Fruit fly (Drosophila melanogaster) whole organism, embryonic: Measurements from ENCODE around the gene GatB.
A peak's percentile ranks its signal among the peaks of the same experiment; 100 is the strongest.

Experiments used
- Adf1 ChIP-seq: fragments of 200-800 bp; sonication (Bioruptor generic); IDR thresholded peaks from 2 replicates; pipeline ENCODE4 v1.3.6; 2022; ENCODE audit warnings: missing biosample characterization, missing genetic modification characterization
- CG10209 ChIP-seq: fragments of 200-800 bp; sonication (Bioruptor generic); optimal IDR thresholded peaks from 3 replicates; lab custom pipeline; 2017; ENCODE audit warnings: missing biosample characterization, mild to moderate bottlenecking, missing genetic modification characterization, missing genetic modification reagents
- CG10543 ChIP-seq: fragments of 200-800 bp; sonication (Bioruptor generic); optimal IDR thresholded peaks from 3 replicates; lab custom pipeline; 2017; ENCODE audit warnings: missing biosample characterization, mild to moderate bottlenecking, missing genetic modification characterization, moderate library complexity
- CG11456 ChIP-seq: fragments of 200-800 bp; sonication (Bioruptor generic); IDR thresholded peaks from 3 replicates; pipeline ENCODE4 v1.3.6; 2022; ENCODE audit warnings: missing biosample characterization, missing genetic modification characterization
- CG12236 ChIP-seq: fragments of 200-800 bp; sonication (Bioruptor generic); optimal IDR thresholded peaks from 2 replicates; lab custom pipeline; 2016; ENCODE audit warnings: missing biosample characterization, missing genetic modification characterization
- CG1233 ChIP-seq: fragments of 200-800 bp; sonication (Bioruptor generic); optimal IDR thresholded peaks from 4 replicates; lab custom pipeline; 2018; ENCODE audit warnings: missing biosample characterization, mild to moderate bottlenecking, missing genetic modification characterization
- CG12659 ChIP-seq: fragments of 200-800 bp; sonication (Bioruptor generic); optimal IDR thresholded peaks from 3 replicates; lab custom pipeline; 2017; ENCODE audit warnings: mild to moderate bottlenecking, missing biosample characterization, missing genetic modification reagents, missing genetic modification characterization
- CG17612 ChIP-seq: fragments of 200-800 bp; sonication (Bioruptor generic); IDR thresholded peaks from 2 replicates; pipeline ENCODE4 v1.3.6; 2022; ENCODE audit warnings: missing biosample characterization, missing genetic modification characterization
- CG3065 ChIP-seq: fragments of 200-800 bp; sonication (Bioruptor generic); optimal IDR thresholded peaks from 2 replicates; lab custom pipeline; 2016; ENCODE audit warnings: missing biosample characterization, missing genetic modification characterization
- CG31365 ChIP-seq: fragments of 200-800 bp; sonication (Bioruptor generic); optimal IDR thresholded peaks from 2 replicates; lab custom pipeline; 2018; ENCODE audit warnings: missing biosample characterization, mild to moderate bottlenecking, missing genetic modification characterization
- CG31441 ChIP-seq: fragments of 200-800 bp; sonication (Bioruptor generic); IDR thresholded peaks from 2 replicates; pipeline ENCODE4 v1.3.6; 2022; ENCODE audit warnings: missing biosample characterization, missing genetic modification characterization
- CG32532 ChIP-seq: fragments of 200-800 bp; sonication (Bioruptor generic); IDR thresholded peaks from 2 replicates; pipeline ENCODE4 v1.3.6; 2022; ENCODE audit warnings: missing biosample characterization, missing genetic modification characterization
- CG3281 ChIP-seq: fragments of 200-800 bp; sonication (Bioruptor generic); optimal IDR thresholded peaks from 3 replicates; lab custom pipeline; 2017; ENCODE audit warnings: missing biosample characterization, mild to moderate bottlenecking, missing genetic modification characterization
- CG3847 ChIP-seq: fragments of 200-800 bp; sonication (Bioruptor generic); IDR thresholded peaks from 2 replicates; pipeline ENCODE4 v1.3.6; 2022; ENCODE audit warnings: missing biosample characterization, missing genetic modification characterization
- CG43689 ChIP-seq: fragments of 200-800 bp; sonication (Bioruptor generic); IDR thresholded peaks from 2 replicates; pipeline ENCODE4 v1.3.6; 2022; ENCODE audit warnings: missing biosample characterization, missing genetic modification characterization
- CG4707 ChIP-seq: fragments of 200-800 bp; sonication (Bioruptor generic); optimal IDR thresholded peaks from 2 replicates; lab custom pipeline; 2018; ENCODE audit warnings: missing biosample characterization, mild to moderate bottlenecking, missing genetic modification characterization, moderate library complexity
- CG4730 ChIP-seq: fragments of 200-800 bp; sonication (Bioruptor generic); IDR thresholded peaks from 2 replicates; pipeline ENCODE4 v1.3.6; 2022; ENCODE audit warnings: missing biosample characterization, missing genetic modification characterization
- CG6254 ChIP-seq: fragments of 200-800 bp; sonication (Bioruptor generic); optimal IDR thresholded peaks from 3 replicates; lab custom pipeline; 2017; ENCODE audit warnings: mild to moderate bottlenecking, missing biosample characterization, missing genetic modification reagents, missing genetic modification characterization
- CG6689 ChIP-seq: fragments of 200-800 bp; sonication (Bioruptor generic); IDR thresholded peaks from 2 replicates; pipeline ENCODE4 v1.3.6; 2022; ENCODE audit warnings: missing biosample characterization, missing genetic modification characterization
- CG9727 ChIP-seq: fragments of 200-800 bp; sonication (Bioruptor generic); optimal IDR thresholded peaks from 3 replicates; lab custom pipeline; 2017; ENCODE audit warnings: missing biosample characterization, mild to moderate bottlenecking, missing genetic modification characterization
- Dp ChIP-seq: fragments of 200-800 bp; sonication (Bioruptor generic); optimal IDR thresholded peaks from 2 replicates; lab custom pipeline; 2018; ENCODE audit warnings: missing biosample characterization, mild to moderate bottlenecking, missing genetic modification characterization, moderate library complexity
- Drgx ChIP-seq: fragments of 200-800 bp; sonication (Bioruptor generic); IDR thresholded peaks from 2 replicates; pipeline ENCODE4 v1.3.6; 2022; ENCODE audit warnings: missing biosample characterization, missing genetic modification characterization
- Eip74EF ChIP-seq, 2 experiments: fragments of 200-800 bp in 1 of 2; fragments of >200 bp in 1 of 2; sonication (Bioruptor generic) in 1 of 2; optimal IDR thresholded peaks; 2 replicates each; lab custom pipeline; 2017 to 2019; ENCODE audit warnings: missing biosample characterization in 2 of 2, missing genetic modification characterization in 2 of 2, mild to moderate bottlenecking in 1 of 2, moderate library complexity in 1 of 2
- H15 ChIP-seq: fragments of 200-800 bp; sonication (Bioruptor generic); IDR thresholded peaks from 3 replicates; pipeline ENCODE4 v1.3.6; 2022; ENCODE audit warnings: missing biosample characterization, missing genetic modification characterization
- HLHmδ ChIP-seq: fragments of 200-800 bp; sonication (Bioruptor generic); optimal IDR thresholded peaks from 2 replicates; lab custom pipeline; 2018; ENCODE audit warnings: missing biosample characterization, mild to moderate bottlenecking, missing genetic modification characterization, moderate library complexity
- HmgD ChIP-seq: fragments of 200-800 bp; sonication (Bioruptor generic); optimal IDR thresholded peaks from 3 replicates; lab custom pipeline; 2016; ENCODE audit warnings: missing biosample characterization, missing genetic modification characterization
- Lim3 ChIP-seq: fragments of 200-800 bp; sonication (Bioruptor generic); IDR thresholded peaks from 2 replicates; pipeline ENCODE4 v1.3.6; 2022; ENCODE audit warnings: missing biosample characterization, missing genetic modification characterization
- NC2β ChIP-seq: fragments of 200-800 bp; sonication (Bioruptor generic); optimal IDR thresholded peaks from 2 replicates; lab custom pipeline; 2016; ENCODE audit warnings: missing biosample characterization, missing genetic modification characterization
- Scr ChIP-seq: fragments of 200-800 bp; sonication (Bioruptor generic); IDR thresholded peaks from 2 replicates; pipeline ENCODE4 v1.3.6; 2022; ENCODE audit warnings: missing biosample characterization, missing genetic modification characterization; ENCODE audit not compliant: partially characterized antibody
- Trl ChIP-seq, 3 experiments: fragments of >200 bp in 2 of 3; fragments of 200-800 bp in 1 of 3; sonication (Bioruptor generic) in 1 of 3; optimal IDR thresholded peaks; 2 replicates in 1 of 3; 3 replicates in 2 of 3; lab custom pipeline; 2016 to 2017; ENCODE audit warnings: missing biosample characterization in 1 of 3, missing genetic modification characterization in 1 of 3
- Xrp1 ChIP-seq: fragments of 200-800 bp; sonication (Bioruptor generic); IDR thresholded peaks from 2 replicates; pipeline ENCODE4 v1.3.6; 2022; ENCODE audit warnings: missing biosample characterization, missing genetic modification characterization
- amos ChIP-seq: fragments of 200-800 bp; sonication (Bioruptor generic); IDR thresholded peaks from 2 replicates; pipeline ENCODE4 v1.3.6; 2022; ENCODE audit warnings: missing biosample characterization, missing genetic modification characterization; ENCODE audit not compliant: partially characterized antibody
- aop ChIP-seq: fragments of 200-800 bp; sonication (Bioruptor generic); IDR thresholded peaks from 2 replicates; pipeline ENCODE4 v1.3.6; 2022; ENCODE audit warnings: missing biosample characterization, missing genetic modification characterization
- chinmo ChIP-seq: fragments of 200-800 bp; sonication (Bioruptor generic); IDR thresholded peaks from 4 replicates; pipeline ENCODE4 v1.3.6; 2022; ENCODE audit warnings: missing biosample characterization, missing genetic modification characterization; ENCODE audit not compliant: partially characterized antibody
- chn ChIP-seq: fragments of 200-800 bp; sonication (Bioruptor generic); optimal IDR thresholded peaks from 2 replicates; lab custom pipeline; 2016; ENCODE audit warnings: missing biosample characterization, missing genetic modification characterization
- crc ChIP-seq: fragments of 200-800 bp; sonication (Bioruptor generic); optimal IDR thresholded peaks from 2 replicates; lab custom pipeline; 2016; ENCODE audit warnings: missing biosample characterization, missing genetic modification characterization
- croc ChIP-seq: fragments of 200-800 bp; sonication (Bioruptor generic); conservative IDR thresholded peaks from 3 replicates; pipeline ENCODE4 v1.3.6; 2022; ENCODE audit warnings: missing biosample characterization, missing genetic modification characterization
- dm ChIP-seq: fragments of 200-800 bp; sonication (Bioruptor generic); optimal IDR thresholded peaks from 3 replicates; lab custom pipeline; 2016; ENCODE audit warnings: missing biosample characterization, missing genetic modification characterization
- exex ChIP-seq: fragments of 200-800 bp; sonication (Bioruptor generic); optimal IDR thresholded peaks from 4 replicates; lab custom pipeline; 2018; ENCODE audit warnings: missing biosample characterization, mild to moderate bottlenecking, missing genetic modification characterization, moderate library complexity
- grau ChIP-seq: fragments of 200-800 bp; optimal IDR thresholded peaks from 3 replicates; lab custom pipeline; 2019; ENCODE audit warnings: missing biosample characterization, mild to moderate bottlenecking, missing genetic modification characterization, moderate library complexity
- gro ChIP-seq: fragments of 200-800 bp; sonication (Bioruptor generic); optimal IDR thresholded peaks from 2 replicates; lab custom pipeline; 2016; ENCODE audit warnings: missing biosample characterization, missing genetic modification characterization
- h ChIP-seq: fragments of >200 bp; optimal IDR thresholded peaks from 2 replicates; lab custom pipeline; 2017
- hth ChIP-seq: fragments of >200 bp; optimal IDR thresholded peaks from 2 replicates; lab custom pipeline; 2017; ENCODE audit warnings: inconsistent platforms
- jing ChIP-seq: fragments of 200-800 bp; sonication (Bioruptor generic); optimal IDR thresholded peaks from 2 replicates; lab custom pipeline; 2018; ENCODE audit warnings: missing biosample characterization, mild to moderate bottlenecking, missing genetic modification characterization
- kah ChIP-seq: fragments of 200-800 bp; sonication (Bioruptor generic); optimal IDR thresholded peaks from 2 replicates; lab custom pipeline; 2018; ENCODE audit warnings: missing biosample characterization, mild to moderate bottlenecking, missing genetic modification characterization
- maf-S ChIP-seq: fragments of 200-800 bp; sonication (Bioruptor generic); optimal IDR thresholded peaks from 2 replicates; lab custom pipeline; 2016; ENCODE audit warnings: missing biosample characterization, missing genetic modification characterization
- pzg ChIP-seq: fragments of 200-800 bp; sonication (Bioruptor generic); optimal IDR thresholded peaks from 3 replicates; lab custom pipeline; 2018; ENCODE audit warnings: missing biosample characterization, mild to moderate bottlenecking, missing genetic modification characterization, moderate library complexity
- unc-4 ChIP-seq: fragments of 200-800 bp; sonication (Bioruptor generic); IDR thresholded peaks from 2 replicates; pipeline ENCODE4 v1.3.6; 2022; ENCODE audit warnings: missing biosample characterization, missing genetic modification characterization; ENCODE audit not compliant: partially characterized antibody
- vnd ChIP-seq: fragments of 200-800 bp; sonication (Bioruptor generic); IDR thresholded peaks from 3 replicates; pipeline ENCODE4 v1.3.6; 2022; ENCODE audit warnings: missing biosample characterization, missing genetic modification characterization; ENCODE audit not compliant: partially characterized antibody
- wdn ChIP-seq: fragments of 200-800 bp; sonication (Bioruptor generic); IDR thresholded peaks from 2 replicates; pipeline ENCODE4 v1.3.6; 2022; ENCODE audit warnings: missing biosample characterization, missing genetic modification characterization
- wor ChIP-seq: fragments of 200-800 bp; sonication (Bioruptor generic); IDR thresholded peaks from 2 replicates; pipeline ENCODE4 v1.3.6; 2022; ENCODE audit warnings: missing biosample characterization, missing genetic modification characterization
- z ChIP-seq: fragments of 200-800 bp; sonication (Bioruptor generic); IDR thresholded peaks from 3 replicates; pipeline ENCODE4 v1.3.6; 2022; ENCODE audit warnings: missing biosample characterization, missing genetic modification characterization

GatB gene

DNA sequence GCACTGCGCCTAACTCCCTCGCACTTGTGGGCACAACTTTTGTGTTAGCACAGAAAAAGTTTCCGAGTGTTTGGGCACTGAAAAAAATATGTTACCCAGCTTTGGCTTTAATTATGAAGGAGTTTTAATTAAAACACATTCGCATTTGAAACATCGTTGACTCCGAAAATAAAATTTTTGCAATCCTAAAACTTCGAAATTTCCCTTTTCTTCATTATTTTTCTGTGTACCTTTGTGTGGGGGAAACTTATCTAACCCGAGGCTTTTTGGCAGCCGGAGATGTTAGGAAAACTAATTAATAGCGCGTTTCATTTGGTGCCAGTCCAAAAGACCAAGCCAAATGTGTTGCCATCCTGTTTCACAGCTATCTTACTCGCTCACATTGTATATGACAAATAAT lies 38.4 kb downstream of the GatB start (continued):
- TF ChIP-seq Scr (GFP tag; lab: Robert Waterston, UW) (no peak), maf-S (GFP tag; lab: Kevin White, UChicago) (no peak), CG43689 (GFP tag; lab: Robert Waterston, UW) (no peak), NC2β (no peak), Adf1 (GFP tag; lab: Robert Waterston, UW) (no peak), CG6254 (GFP tag; lab: Kevin White, UChicago) (no peak), Dp (GFP tag; lab: Kevin White, UChicago) (no peak), unc-4 (GFP tag; lab: Robert Waterston, UW) (no peak), hth (lab: Kevin White, UChicago) (no peak), CG17612 (GFP tag; lab: Robert Waterston, UW) (no peak), h (lab: Kevin White, UChicago) (no peak), gro (no peak), CG6689 (GFP tag; lab: Robert Waterston, UW) (0 out of 2 replicates have a peak, but pooled peaks have one; percentile 21), CG12236 (GFP tag; lab: Kevin White, UChicago) (no peak), CG9727 (GFP tag; lab: Kevin White, UChicago) (no peak), H15 (no peak), Xrp1 (GFP tag; lab: Robert Waterston, UW) (0 out of 2 replicates have a peak, but pooled peaks have one; percentile 20), kah (GFP tag; lab: Kevin White, UChicago) (no peak), z (no peak), CG3281 (peak; percentile 24), CG31441 (GFP tag; lab: Robert Waterston, UW) (no peak), dm (GFP tag; lab: Kevin White, UChicago) (no peak), HmgD (no peak), Drgx (GFP tag; lab: Robert Waterston, UW) (no peak), exex (tag; lab: Kevin White, UChicago) (no peak), CG10209 (GFP tag; lab: Kevin White, UChicago) (no peak), wdn (GFP tag; lab: Robert Waterston, UW) (no peak), aop (no peak), CG4707 (no peak), CG4730 (no peak), CG31365 (tag; lab: Kevin White, UChicago) (no peak), chinmo (GFP tag; lab: Robert Waterston, UW) (no peak), HLHmδ (GFP tag; lab: Kevin White, UChicago) (no peak), pzg (GFP tag; lab: Kevin White, UChicago) (no peak), crc (GFP tag; lab: Kevin White, UChicago) (no peak), grau (peak; percentile 11), Lim3 (GFP tag; lab: Robert Waterston, UW) (no peak), CG11456 (0 out of 3 replicates have a peak, but pooled peaks have one; percentile 12), vnd (GFP tag; lab: Robert Waterston, UW) (no peak), wor (no peak), Eip74EF (GFP tag; optimal IDR thresholded peaks at IDR 0.05; lab: Kevin White, UChicago) (no peak), CG12659 (no peak), CG32532 (peak; percentile 30; the same call in 1 of the 2 replicates), CG3065 (no peak), jing (GFP tag; lab: Kevin White, UChicago) (no peak), CG1233 (no peak), CG3847 (no peak), amos (GFP tag; lab: Robert Waterston, UW) (no peak), Trl (optimal IDR thresholded peaks at IDR 0.05; lab: Kevin White, UChicago) (no peak), Trl (GFP tag; optimal IDR thresholded peaks at IDR 0.05; lab: Kevin White, UChicago) (no peak), croc (GFP tag; lab: Robert Waterston, UW) (no peak), chn (GFP tag; lab: Kevin White, UChicago) (no peak), CG10543 (GFP tag; lab: Kevin White, UChicago) (no peak)
